Fruit fly (Drosophila melanogaster): Measurements from ENCODE around the gene Dnali1.

Gene Dnali1

DNA sequence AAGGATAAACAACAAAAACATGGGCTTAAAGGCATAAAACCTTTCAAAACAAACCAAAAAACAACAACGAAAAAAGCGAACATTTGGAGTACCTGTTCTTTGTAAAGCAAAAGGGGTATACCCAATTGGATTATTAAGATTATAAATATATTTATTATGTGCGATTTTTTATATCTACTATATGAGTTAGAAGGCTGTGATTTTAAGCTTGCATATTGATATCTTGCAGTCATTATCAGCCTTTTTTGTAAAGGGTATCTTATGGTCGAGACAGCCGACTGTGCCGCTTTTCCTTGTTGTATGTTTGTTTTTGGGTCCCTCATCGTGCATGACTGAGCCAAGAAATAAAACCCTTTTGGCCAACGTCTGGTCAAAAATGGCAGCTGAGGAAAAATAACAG lies 20.4 kb downstream of the Dnali1 start (continued):
- TF ChIP-seq CG14860 (GFP tag; IDR thresholded peaks at IDR 0.05; ENCODE audit: partially characterized antibody) (no peak), Ets65A (GFP tag) (no peak), CG14667 (GFP tag; IDR thresholded peaks at IDR 0.05) (peak; percentile 31; the same call in 1 of the 2 replicates), MBD-R2 (GFP tag; IDR thresholded peaks at IDR 0.05) (peak; percentile 18; the same call in 1 of the 2 replicates), CG32772 (GFP tag; IDR thresholded peaks at IDR 0.05) (peak; percentile 24; the same call in 1 of the 2 replicates), dmrt99B (tag; optimal IDR thresholded peaks at IDR 0.05) (peak; percentile 70), Rfx (GFP tag; IDR thresholded peaks at IDR 0.05) (peak; percentile 64), CG18764 (GFP tag; optimal IDR thresholded peaks at IDR 0.05) (peak; percentile 12), CoRest (tag; optimal IDR thresholded peaks at IDR 0.05) (peak; percentile 17), jigr1 (GFP tag; IDR thresholded peaks at IDR 0.05) (no peak), CG18599 (GFP tag; optimal IDR thresholded peaks at IDR 0.05) (peak; percentile 80), CG1233 (GFP tag; optimal IDR thresholded peaks at IDR 0.05) (peak; percentile 11), vvl (GFP tag; IDR thresholded peaks at IDR 0.05) (peak; percentile 62), CG10979 (tag; optimal IDR thresholded peaks at IDR 0.05) (peak; percentile 63), zen (tag; optimal IDR thresholded peaks at IDR 0.05) (peak; percentile 51), Dll (GFP tag; IDR thresholded peaks at IDR 0.05; ENCODE audit: partially characterized antibody) (no peak), CG12769 (tag; optimal IDR thresholded peaks at IDR 0.05) (no peak), phol (tag; optimal IDR thresholded peaks at IDR 0.05) (peak; percentile 66), Drgx (GFP tag; IDR thresholded peaks at IDR 0.05) (peak; percentile 10; the same call in 1 of the 2 replicates), CG8765 (GFP tag; IDR thresholded peaks at IDR 0.05) (no peak), al (GFP tag; IDR thresholded peaks at IDR 0.05) (no peak), org-1 (GFP tag; optimal IDR thresholded peaks at IDR 0.05) (peak; percentile 11), lbe (GFP tag; optimal IDR thresholded peaks at IDR 0.05) (peak; percentile 34), ewg (GFP tag; optimal IDR thresholded peaks at IDR 0.05) (no peak), ap (GFP tag; IDR thresholded peaks at IDR 0.05) (0 out of 2 replicates have a peak, but pooled peaks have one; percentile 12), CG8924 (tag; optimal IDR thresholded peaks at IDR 0.05) (peak; percentile 36), CG13424 (tag; optimal IDR thresholded peaks at IDR 0.05) (peak; percentile 24)

DNA sequence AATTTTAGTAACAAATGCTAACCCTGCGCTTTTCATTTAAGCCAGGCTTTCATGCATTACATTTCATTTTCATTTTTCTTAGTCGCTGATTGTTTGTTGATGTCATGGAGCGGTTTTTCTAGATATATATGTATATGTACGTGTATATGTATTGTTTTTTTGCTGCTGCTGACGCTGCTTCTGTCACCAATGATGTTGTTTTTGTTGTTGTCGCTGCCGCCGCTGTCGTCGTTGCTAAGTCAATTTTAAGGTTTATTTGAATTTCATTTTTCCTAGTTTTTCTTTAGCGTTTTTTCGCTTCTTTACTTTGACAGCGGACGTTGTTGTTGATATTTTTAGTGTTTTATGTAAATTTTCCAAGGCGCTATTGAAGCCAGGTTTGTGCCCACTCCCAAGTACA lies 23.0 kb downstream of the Dnali1 start:
- TF ChIP-seq CG11398 (GFP tag; optimal IDR thresholded peaks at IDR 0.05): no peak
- TF ChIP-seq Adf1 (GFP tag; IDR thresholded peaks at IDR 0.05): peak; percentile 50
- TF ChIP-seq CG4360 (GFP tag; IDR thresholded peaks at IDR 0.05): peak; percentile 60
- TF ChIP-seq chinmo (GFP tag; IDR thresholded peaks at IDR 0.05; ENCODE audit: partially characterized antibody): 0 out of 4 replicates have a peak, but pooled peaks have one; percentile 47
- 0 out of 2 replicates have a peak, but pooled peaks have one; percentile 74 for TF ChIP-seq vvl (GFP tag; IDR thresholded peaks at IDR 0.05)
- no peak for TF ChIP-seq HLHmδ (GFP tag; optimal IDR thresholded peaks at IDR 0.05)
- no peak for TF ChIP-seq YL-1 (GFP tag; optimal IDR thresholded peaks at IDR 0.05)
- no peak for TF ChIP-seq rib (GFP tag; IDR thresholded peaks at IDR 0.05)
- no peak for TF ChIP-seq CG9876 (GFP tag; optimal IDR thresholded peaks at IDR 0.05)
- no peak for TF ChIP-seq CG11504 (tag; optimal IDR thresholded peaks at IDR 0.05)
- no peak for TF ChIP-seq CG6765 (GFP tag; optimal IDR thresholded peaks at IDR 0.05)
- no peak for TF ChIP-seq CG12155 (GFP tag; optimal IDR thresholded peaks at IDR 0.05)
- TF ChIP-seq Gsc (GFP tag; IDR thresholded peaks at IDR 0.05): no peak
- no peak for TF ChIP-seq Sry-β (GFP tag; optimal IDR thresholded peaks at IDR 0.05)
- peak; percentile 18 for TF ChIP-seq sqz (GFP tag; optimal IDR thresholded peaks at IDR 0.05)
- no peak for TF ChIP-seq D19B (GFP tag; optimal IDR thresholded peaks at IDR 0.05)
- no peak for TF ChIP-seq zfh1 (GFP tag; IDR thresholded peaks at IDR 0.05)
- peak; percentile 11 for TF ChIP-seq kni (GFP tag; optimal IDR thresholded peaks at IDR 0.05)
- no peak for TF ChIP-seq Hr51 (GFP tag; optimal IDR thresholded peaks at IDR 0.05)
- TF ChIP-seq ATbp (GFP tag; optimal IDR thresholded peaks at IDR 0.05): peak; percentile 11
- TF ChIP-seq en (GFP tag; optimal IDR thresholded peaks at IDR 0.05): no peak
- TF ChIP-seq slp2 (GFP tag; optimal IDR thresholded peaks at IDR 0.05): no peak
- TF ChIP-seq nerfin-2 (GFP tag; IDR thresholded peaks at IDR 0.05; ENCODE audit: partially characterized antibody): no peak
- 0 out of 3 replicates have a peak, but pooled peaks have one; percentile 4 for TF ChIP-seq B-H1 (GFP tag; IDR thresholded peaks at IDR 0.05)
- peak; percentile 5 for TF ChIP-seq Med (GFP tag)

Data from whole organism, embryonic.